Fruit fly (Drosophila melanogaster): ENCODE measurements around the gene brk.

brk gene

dm6 chrX:7336962-7337844 lies 29.5 kb downstream of the brk start, which contains the start of gene CBP (continued):
- peak; percentile 96 for TF ChIP-seq CG3281 (GFP tag; optimal IDR thresholded peaks at IDR 0.05)
- TF ChIP-seq Hsf (GFP tag; optimal IDR thresholded peaks at IDR 0.05): peak; percentile 98
- TF ChIP-seq TFAM (GFP tag; optimal IDR thresholded peaks at IDR 0.05): peak; percentile 90
- TF ChIP-seq ftz-f1 (GFP tag; optimal IDR thresholded peaks at IDR 0.05): peak; percentile 69
- peak; percentile 98 for TF ChIP-seq az2 (GFP tag; optimal IDR thresholded peaks at IDR 0.05)
- TF ChIP-seq hkb (optimal IDR thresholded peaks at IDR 0.05): no peak
- TF ChIP-seq hkb (GFP tag; IDR thresholded peaks at IDR 0.05): peak; percentile 98
- peak; percentile 93 for TF ChIP-seq CG12155 (GFP tag; optimal IDR thresholded peaks at IDR 0.05)
- TF ChIP-seq CG17361 (GFP tag; IDR thresholded peaks at IDR 0.05): peak; percentile 92
- peak; percentile 84 for TF ChIP-seq Ravus (GFP tag; IDR thresholded peaks at IDR 0.05)
- 0 out of 3 replicates have a peak, but pooled peaks have one; percentile 31 for TF ChIP-seq Opbp (GFP tag; IDR thresholded peaks at IDR 0.05; ENCODE audit: partially characterized antibody)
- TF ChIP-seq Fer3 (tag; optimal IDR thresholded peaks at IDR 0.05): peak; percentile 96
- peak; percentile 92 for TF ChIP-seq emc (GFP tag; optimal IDR thresholded peaks at IDR 0.05)
- TF ChIP-seq Ssrp (tag; optimal IDR thresholded peaks at IDR 0.05): peak; percentile 97
- peak; percentile 97 for TF ChIP-seq tio (GFP tag; optimal IDR thresholded peaks at IDR 0.05)
- TF ChIP-seq CG10209 (GFP tag; optimal IDR thresholded peaks at IDR 0.05): peak; percentile 98
- peak; percentile 91 for TF ChIP-seq CG2889 (GFP tag; IDR thresholded peaks at IDR 0.05)
- TF ChIP-seq Xrp1 (GFP tag; IDR thresholded peaks at IDR 0.05): peak; percentile 98
- peak; percentile 94 for TF ChIP-seq H15 (GFP tag; IDR thresholded peaks at IDR 0.05)
- TF ChIP-seq tll (GFP tag; optimal IDR thresholded peaks at IDR 0.05): peak in 1 of 2 experiments; percentile 73
- TF ChIP-seq zfh1 (GFP tag; IDR thresholded peaks at IDR 0.05): peak; percentile 98
- TF ChIP-seq HLHmδ (GFP tag; optimal IDR thresholded peaks at IDR 0.05): no peak
- TF ChIP-seq CG8944 (GFP tag; optimal IDR thresholded peaks at IDR 0.05): peak; percentile 98
- TF ChIP-seq CG11085 (GFP tag; IDR thresholded peaks at IDR 0.05): peak; percentile 83
- TF ChIP-seq CG3847 (GFP tag; IDR thresholded peaks at IDR 0.05): peak; percentile 94
- peak; percentile 97 for TF ChIP-seq Optix (GFP tag; IDR thresholded peaks at IDR 0.05)
- TF ChIP-seq CrebB (tag; optimal IDR thresholded peaks at IDR 0.05): peak; percentile 97
- TF ChIP-seq BtbVII (GFP tag; optimal IDR thresholded peaks at IDR 0.05): peak; percentile 96
- peak; percentile 91 for TF ChIP-seq jigr1 (GFP tag; IDR thresholded peaks at IDR 0.05)
- TF ChIP-seq maf-S (GFP tag; optimal IDR thresholded peaks at IDR 0.05): peak; percentile 96
- peak; percentile 12 for TF ChIP-seq BEAF-32 (GFP tag; optimal IDR thresholded peaks at IDR 0.05)
- peak; percentile 96 for TF ChIP-seq onecut (GFP tag; IDR thresholded peaks at IDR 0.05)
- peak; percentile 96 for TF ChIP-seq so (GFP tag; IDR thresholded peaks at IDR 0.05)
- peak; percentile 95 for TF ChIP-seq Abd-B (GFP tag; optimal IDR thresholded peaks at IDR 0.05)
- peak; percentile 95 for TF ChIP-seq crol (GFP tag; IDR thresholded peaks at IDR 0.05)
- TF ChIP-seq sd (tag; optimal IDR thresholded peaks at IDR 0.05): peak; percentile 90
- peak; percentile 90 for TF ChIP-seq Drgx (GFP tag; IDR thresholded peaks at IDR 0.05)
- TF ChIP-seq CG11247 (GFP tag; IDR thresholded peaks at IDR 0.05): peak; percentile 91
- TF ChIP-seq CG2678 (tag; optimal IDR thresholded peaks at IDR 0.05): peak; percentile 99
- TF ChIP-seq CG9797 (GFP tag; optimal IDR thresholded peaks at IDR 0.05): peak; percentile 50
- no peak for TF ChIP-seq CG8478 (optimal IDR thresholded peaks at IDR 0.05)
- peak; percentile 97 for TF ChIP-seq HHEX (GFP tag; optimal IDR thresholded peaks at IDR 0.05)
- TF ChIP-seq H2.0 (GFP tag; IDR thresholded peaks at IDR 0.05): peak; percentile 95
- peak; percentile 95 for TF ChIP-seq CG10147 (GFP tag; optimal IDR thresholded peaks at IDR 0.05)
- TF ChIP-seq CG4424 (GFP tag; optimal IDR thresholded peaks at IDR 0.05): peak; percentile 98
- 0 out of 2 replicates have a peak, but pooled peaks have one; percentile 15 for TF ChIP-seq Bgb (GFP tag; IDR thresholded peaks at IDR 0.05; ENCODE audit: partially characterized antibody)
- peak; percentile 99 for TF ChIP-seq CG12219 (GFP tag; optimal IDR thresholded peaks at IDR 0.05)
- peak; percentile 95 for TF ChIP-seq CG8359 (GFP tag; optimal IDR thresholded peaks at IDR 0.05; ENCODE audit: borderline replicate concordance)
- TF ChIP-seq B-H1 (GFP tag; IDR thresholded peaks at IDR 0.05): peak; percentile 94
